Fruit fly (Drosophila melanogaster): ENCODE data around the gene Grip71.
A peak's percentile ranks its signal among the peaks of the same experiment; 100 is the strongest.

The Grip71 gene

dm6 chr2L:18705617-18706046, 3.0 kb upstream of the Grip71 start, which contains the start of gene Jwa (continued):
- TF ChIP-seq CG17186 (GFP tag; optimal IDR thresholded peaks at IDR 0.05), result peak; percentile 36
- peak; percentile 93 for TF ChIP-seq Mad (GFP tag; optimal IDR thresholded peaks at IDR 0.05)
- TF ChIP-seq Lpt (GFP tag; optimal IDR thresholded peaks at IDR 0.05), result no peak
- TF ChIP-seq croc (GFP tag; conservative IDR thresholded peaks at IDR 0.05), result peak; percentile 87
- TF ChIP-seq sd (tag; optimal IDR thresholded peaks at IDR 0.05), result peak; percentile 85
- peak; percentile 96 for TF ChIP-seq CG3847 (GFP tag; IDR thresholded peaks at IDR 0.05)
- TF ChIP-seq D19B (GFP tag; optimal IDR thresholded peaks at IDR 0.05), result peak; percentile 44
- TF ChIP-seq zf30C (GFP tag; optimal IDR thresholded peaks at IDR 0.05), result no peak
- TF ChIP-seq Dek (tag; optimal IDR thresholded peaks at IDR 0.05), result peak; percentile 95
- peak; percentile 72 for TF ChIP-seq schlank (tag; optimal IDR thresholded peaks at IDR 0.05)
- TF ChIP-seq CG10366 (GFP tag; IDR thresholded peaks at IDR 0.05), result peak; percentile 89
- peak; percentile 96 for TF ChIP-seq pum (GFP tag; optimal IDR thresholded peaks at IDR 0.05)
- TF ChIP-seq CG12219 (GFP tag; optimal IDR thresholded peaks at IDR 0.05), result peak; percentile 86
- peak; percentile 75 for TF ChIP-seq CG3281 (GFP tag; optimal IDR thresholded peaks at IDR 0.05)
- peak; percentile 61 for TF ChIP-seq Neu2 (GFP tag; optimal IDR thresholded peaks at IDR 0.05; ENCODE audit: borderline replicate concordance)
- TF ChIP-seq CG8281 (tag; optimal IDR thresholded peaks at IDR 0.05), result peak; percentile 21
- TF ChIP-seq vfl (GFP tag; optimal IDR thresholded peaks at IDR 0.05), result peak; percentile 98
- TF ChIP-seq Sin3A (optimal IDR thresholded peaks at IDR 0.05), result peak; percentile 51
- TF ChIP-seq HmgD (GFP tag; optimal IDR thresholded peaks at IDR 0.05), result peak; percentile 86
- TF ChIP-seq onecut (GFP tag; IDR thresholded peaks at IDR 0.05), result peak; percentile 62
- no peak for TF ChIP-seq eve (GFP tag; optimal IDR thresholded peaks at IDR 0.05)
- TF ChIP-seq eyg (GFP tag; optimal IDR thresholded peaks at IDR 0.05), result peak; percentile 73
- TF ChIP-seq Max (GFP tag; optimal IDR thresholded peaks at IDR 0.05), result peak; percentile 81
- TF ChIP-seq twi (tag; optimal IDR thresholded peaks at IDR 0.05), result peak; percentile 69
- no peak for TF ChIP-seq CG1832 (GFP tag; optimal IDR thresholded peaks at IDR 0.05)
- TF ChIP-seq CG8290 (GFP tag; optimal IDR thresholded peaks at IDR 0.05), result peak; percentile 89
- TF ChIP-seq CG8290 (tag; optimal IDR thresholded peaks at IDR 0.05), result peak; percentile 69 to 92
- TF ChIP-seq Dip2 (GFP tag; IDR thresholded peaks at IDR 0.05), result 0 out of 2 replicates have a peak, but pooled peaks have one; percentile 16
- peak; percentile 80 for TF ChIP-seq Awh (GFP tag; IDR thresholded peaks at IDR 0.05)
- TF ChIP-seq vnd (GFP tag; IDR thresholded peaks at IDR 0.05; ENCODE audit: partially characterized antibody), result peak; percentile 100
- TF ChIP-seq tgo (GFP tag; IDR thresholded peaks at IDR 0.05), result peak; percentile 91
- TF ChIP-seq Elba2 (GFP tag; optimal IDR thresholded peaks at IDR 0.05), result peak; percentile 75
- TF ChIP-seq luna (GFP tag; optimal IDR thresholded peaks at IDR 0.05), result no peak
- TF ChIP-seq CG11247 (GFP tag; IDR thresholded peaks at IDR 0.05), result peak; percentile 87
- no peak for TF ChIP-seq CG14965 (GFP tag; optimal IDR thresholded peaks at IDR 0.05; ENCODE audit: borderline replicate concordance)
- peak; percentile 65 for TF ChIP-seq Hey (tag; optimal IDR thresholded peaks at IDR 0.05)
- TF ChIP-seq CG9876 (GFP tag; optimal IDR thresholded peaks at IDR 0.05), result peak; percentile 87
- peak; percentile 90 for TF ChIP-seq CrebB (tag; optimal IDR thresholded peaks at IDR 0.05)
- TF ChIP-seq sna (GFP tag; IDR thresholded peaks at IDR 0.05; ENCODE audit: partially characterized antibody), result peak; percentile 100
- TF ChIP-seq CG8359 (GFP tag; optimal IDR thresholded peaks at IDR 0.05; ENCODE audit: borderline replicate concordance), result peak; percentile 10
- no peak for TF ChIP-seq MTF-1 (GFP tag; optimal IDR thresholded peaks at IDR 0.05; ENCODE audit: borderline replicate concordance)
- TF ChIP-seq CG31224 (GFP tag; IDR thresholded peaks at IDR 0.05), result peak; percentile 86
- no peak for TF ChIP-seq Sry-β (GFP tag; optimal IDR thresholded peaks at IDR 0.05)
- TF ChIP-seq CoRest (tag; optimal IDR thresholded peaks at IDR 0.05), result peak; percentile 93
- peak; percentile 100 for TF ChIP-seq hbn (GFP tag; IDR thresholded peaks at IDR 0.05; ENCODE audit: partially characterized antibody)
- peak; percentile 89 for TF ChIP-seq Six4 (GFP tag; optimal IDR thresholded peaks at IDR 0.05)
- peak; percentile 64 for TF ChIP-seq YL-1 (GFP tag; optimal IDR thresholded peaks at IDR 0.05)
- peak; percentile 81 for TF ChIP-seq CG9727 (GFP tag; optimal IDR thresholded peaks at IDR 0.05)
- peak; percentile 98 for TF ChIP-seq BEAF-32 (GFP tag; optimal IDR thresholded peaks at IDR 0.05)
- TF ChIP-seq CG31388 (GFP tag; optimal IDR thresholded peaks at IDR 0.05), result peak; percentile 68
- peak; percentile 97 for TF ChIP-seq Sox102F (GFP tag; optimal IDR thresholded peaks at IDR 0.05)
